Fruit fly (Drosophila melanogaster) whole organism, pupa: ENCODE data around the gene CG33511.

Experiments
- CG10348 ChIP-seq: fragments of 200-800 bp; sonication (Bioruptor generic); IDR thresholded peaks from 2 replicates; pipeline ENCODE4 v1.3.6; 2022; ENCODE audit warnings: missing biosample characterization, missing genetic modification characterization
- CG12605 ChIP-seq: fragments of 200-800 bp; sonication (Bioruptor generic); IDR thresholded peaks from 2 replicates; pipeline ENCODE4 v1.3.6; 2022; ENCODE audit warnings: missing biosample characterization, missing genetic modification characterization
- CG13204 ChIP-seq: fragments of 200-800 bp; sonication (Bioruptor generic); optimal IDR thresholded peaks from 2 replicates; lab custom pipeline; 2018; ENCODE audit warnings: missing biosample characterization, mild to moderate bottlenecking, missing genetic modification characterization, moderate library complexity
- CG14655 ChIP-seq: fragments of 200-800 bp; sonication (Bioruptor generic); optimal IDR thresholded peaks from 3 replicates; lab custom pipeline; 2017; ENCODE audit warnings: mild to moderate bottlenecking, missing biosample characterization, missing genetic modification reagents, missing genetic modification characterization
- CG15710 ChIP-seq: fragments of 200-800 bp; sonication (Bioruptor generic); optimal IDR thresholded peaks from 2 replicates; lab custom pipeline; 2018; ENCODE audit warnings: missing biosample characterization, mild to moderate bottlenecking, missing genetic modification characterization, moderate library complexity
- CG17806 ChIP-seq: fragments of 200-800 bp; sonication (Bioruptor generic); optimal IDR thresholded peaks from 2 replicates; lab custom pipeline; 2018; ENCODE audit warnings: missing biosample characterization, mild to moderate bottlenecking, missing genetic modification characterization, moderate library complexity
- CG32121 ChIP-seq: fragments of 200-800 bp; sonication (Bioruptor generic); IDR thresholded peaks from 2 replicates; pipeline ENCODE4 v1.3.6; 2022; ENCODE audit warnings: missing biosample characterization, missing genetic modification characterization
- CG34367 ChIP-seq: fragments of 200-800 bp; sonication (Bioruptor generic); optimal IDR thresholded peaks from 2 replicates; lab custom pipeline; 2018; ENCODE audit warnings: missing biosample characterization, mild to moderate bottlenecking, missing genetic modification characterization
- CG4496 ChIP-seq: fragments of 200-800 bp; sonication (Bioruptor generic); IDR thresholded peaks from 3 replicates; pipeline ENCODE4 v1.3.6; 2022; ENCODE audit warnings: missing biosample characterization, missing genetic modification characterization
- CG8159 ChIP-seq: fragments of 200-800 bp; sonication (Bioruptor generic); optimal IDR thresholded peaks from 3 replicates; lab custom pipeline; 2018; ENCODE audit warnings: missing biosample characterization, mild to moderate bottlenecking, missing genetic modification characterization, moderate library complexity
- CG8301 ChIP-seq: fragments of 200-800 bp; sonication (Bioruptor generic); optimal IDR thresholded peaks from 2 replicates; lab custom pipeline; 2018; ENCODE audit warnings: missing biosample characterization, mild to moderate bottlenecking, missing genetic modification characterization
- CG9948 ChIP-seq: fragments of 200-800 bp; sonication (Bioruptor generic); optimal IDR thresholded peaks from 2 replicates; lab custom pipeline; 2018; ENCODE audit warnings: missing biosample characterization, mild to moderate bottlenecking, missing genetic modification characterization, moderate library complexity
- D1 ChIP-seq: fragments of 200-800 bp; sonication (Bioruptor generic); optimal IDR thresholded peaks from 2 replicates; lab custom pipeline; 2018; ENCODE audit warnings: missing biosample characterization, mild to moderate bottlenecking, missing genetic modification characterization, moderate library complexity
- EcR ChIP-seq: fragments of 200-800 bp; sonication (Bioruptor generic); optimal IDR thresholded peaks from 3 replicates; lab custom pipeline; 2019; ENCODE audit warnings: missing biosample characterization, missing genetic modification characterization, mild to moderate bottlenecking, moderate library complexity, missing genetic modification reagents
- Ets98B ChIP-seq: fragments of 200-800 bp; sonication (Bioruptor generic); IDR thresholded peaks from 2 replicates; pipeline ENCODE4 v1.3.6; 2022; ENCODE audit warnings: missing biosample characterization, missing genetic modification characterization
- Pif1A ChIP-seq: fragments of 200-800 bp; sonication (Bioruptor generic); optimal IDR thresholded peaks from 3 replicates; lab custom pipeline; 2016; ENCODE audit warnings: missing biosample characterization, missing genetic modification characterization
- Pif1B ChIP-seq: fragments of 200-800 bp; sonication (Bioruptor generic); optimal IDR thresholded peaks from 3 replicates; lab custom pipeline; 2016; ENCODE audit warnings: missing biosample characterization, missing genetic modification characterization
- Snoo ChIP-seq: fragments of 200-800 bp; sonication (Bioruptor generic); optimal IDR thresholded peaks from 3 replicates; lab custom pipeline; 2017; ENCODE audit warnings: missing biosample characterization, mild to moderate bottlenecking, missing genetic modification characterization, inconsistent platforms
- fd96Ca ChIP-seq: fragments of 200-800 bp; sonication (Bioruptor generic); IDR thresholded peaks from 3 replicates; pipeline ENCODE4 v1.3.6; 2022; ENCODE audit warnings: missing biosample characterization, missing genetic modification characterization
- gl ChIP-seq: fragments of 200-800 bp; sonication (Bioruptor generic); optimal IDR thresholded peaks from 2 replicates; lab custom pipeline; 2018; ENCODE audit warnings: missing biosample characterization, mild to moderate bottlenecking, missing genetic modification characterization
- rn ChIP-seq: fragments of 200-800 bp; sonication (Bioruptor generic); IDR thresholded peaks from 2 replicates; pipeline ENCODE4 v1.3.6; 2022; ENCODE audit warnings: missing biosample characterization, missing genetic modification characterization

Gene CG33511

DNA sequence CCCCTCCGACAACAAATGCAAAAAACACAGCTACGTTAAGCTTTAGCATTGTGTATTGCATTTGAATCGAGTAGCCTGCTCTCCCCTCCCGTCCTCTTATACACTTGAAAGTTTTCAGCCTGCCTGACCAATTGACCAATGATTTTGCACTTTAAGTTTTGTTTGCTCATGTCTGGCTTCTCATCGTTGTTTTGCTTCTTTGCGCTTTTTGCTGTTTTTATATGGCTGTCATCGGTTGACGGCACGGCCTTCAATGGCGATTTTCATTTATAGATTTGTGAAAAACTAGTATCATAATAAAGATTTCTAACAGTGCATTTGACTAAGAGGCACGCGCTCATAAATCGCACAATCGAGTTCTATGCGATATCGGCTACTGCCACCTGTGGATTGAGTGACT is 16.4 kb downstream of the CG33511 start:
- TF ChIP-seq CG15710 (tag; lab: Kevin White, UChicago), result no peak
- peak; percentile 49 for TF ChIP-seq CG8301
- no peak for TF ChIP-seq CG17806 (tag; lab: Kevin White, UChicago)
- no peak for TF ChIP-seq CG12605
- TF ChIP-seq Pif1A (GFP tag; lab: Kevin White, UChicago), result peak; percentile 4
- no peak for TF ChIP-seq D1
- peak; percentile 46; the same call in 1 of the 2 replicates for TF ChIP-seq Ets98B (GFP tag; lab: Robert Waterston, UW)
- peak; percentile 34; the same call in 1 of the 2 replicates for TF ChIP-seq CG10348 (GFP tag; lab: Robert Waterston, UW)
- TF ChIP-seq CG32121, result peak; percentile 52; the same call in 1 of the 2 replicates
- peak; percentile 69 for TF ChIP-seq CG4496
- no peak for TF ChIP-seq Pif1B (GFP tag; lab: Kevin White, UChicago)
- TF ChIP-seq CG9948 (tag; lab: Kevin White, UChicago), result no peak
- no peak for TF ChIP-seq gl (tag; lab: Kevin White, UChicago)
- peak; percentile 84 for TF ChIP-seq fd96Ca (GFP tag; lab: Robert Waterston, UW)
- no peak for TF ChIP-seq CG8159
- TF ChIP-seq CG14655, result peak; percentile 44
- no peak for TF ChIP-seq CG13204 (GFP tag; lab: Kevin White, UChicago)
- no peak for TF ChIP-seq Snoo (tag; lab: Kevin White, UChicago)
- TF ChIP-seq CG34367 (tag; lab: Kevin White, UChicago), result no peak
- TF ChIP-seq EcR, result no peak
- TF ChIP-seq rn, result no peak

DNA sequence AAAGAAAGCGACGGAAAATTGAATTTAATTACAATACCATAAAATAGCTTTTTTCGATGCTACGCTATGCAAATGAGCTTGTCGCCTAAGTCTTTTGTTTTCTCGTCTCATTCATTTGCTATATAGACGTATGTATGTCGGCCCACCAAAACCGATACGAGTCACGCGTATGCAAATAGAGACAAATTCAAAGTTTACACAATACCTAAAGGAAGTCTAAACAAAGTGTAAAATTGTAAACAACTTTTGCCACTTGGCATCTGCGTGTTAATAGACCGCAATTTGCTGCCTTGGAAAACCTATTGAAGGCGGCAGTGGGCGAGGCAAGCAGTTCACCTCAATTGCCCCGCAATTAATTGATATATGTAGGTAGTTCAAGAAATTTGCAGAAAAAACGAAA is 19.7 kb downstream of the CG33511 start:
- TF ChIP-seq D1, result no peak
- TF ChIP-seq CG15710 (tag; lab: Kevin White, UChicago), result no peak
- no peak for TF ChIP-seq CG32121
- TF ChIP-seq CG12605, result no peak
- TF ChIP-seq CG4496, result no peak
- TF ChIP-seq CG34367 (tag; lab: Kevin White, UChicago), result no peak
- TF ChIP-seq Pif1B (GFP tag; lab: Kevin White, UChicago), result no peak

DNA sequence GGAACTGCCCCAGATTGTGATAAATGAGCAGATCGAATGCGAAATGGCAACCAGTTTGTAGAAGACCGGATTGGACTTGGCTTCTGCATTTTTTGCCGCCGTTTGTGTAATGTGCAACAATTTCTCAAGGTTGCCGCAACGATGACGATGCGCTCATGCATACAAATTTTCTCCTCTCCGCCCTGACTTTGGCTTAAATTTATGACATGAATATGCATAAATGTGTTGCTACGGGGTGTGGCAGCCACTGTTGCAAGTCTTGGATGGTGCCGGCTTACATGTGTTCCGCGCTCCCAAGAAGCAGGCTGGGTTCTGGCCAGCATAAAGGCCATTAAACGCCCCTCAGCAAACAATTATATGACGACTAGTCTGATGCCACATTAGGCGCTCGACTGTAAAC is 20.7 kb downstream of the CG33511 start:
- TF ChIP-seq fd96Ca (GFP tag; lab: Robert Waterston, UW) (0 out of 3 replicates have a peak, but pooled peaks have one; percentile 30), CG15710 (tag; lab: Kevin White, UChicago) (no peak), EcR (peak; percentile 35)

DNA sequence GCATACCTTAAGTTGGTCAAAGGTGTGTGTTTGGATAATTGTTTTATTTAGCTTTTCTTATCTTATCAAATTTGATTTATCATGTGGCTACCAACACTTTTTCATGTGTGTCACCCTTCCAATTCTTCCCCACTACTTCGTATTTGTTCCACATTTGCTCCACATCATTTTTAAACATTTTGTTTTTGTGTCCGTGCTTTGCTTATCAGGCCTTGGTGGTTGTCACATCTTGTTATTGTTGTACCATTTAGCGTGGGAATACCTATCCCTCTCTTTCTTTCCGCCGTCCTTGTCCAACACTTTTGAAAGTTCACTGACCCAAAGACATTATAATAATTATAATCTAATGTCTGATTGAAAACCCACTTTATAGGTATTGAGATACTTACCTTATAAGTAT is 28.7 kb downstream of the CG33511 start:
- no peak for TF ChIP-seq CG10348 (GFP tag; lab: Robert Waterston, UW)
- TF ChIP-seq CG4496, result no peak
- no peak for TF ChIP-seq Snoo (tag; lab: Kevin White, UChicago)
- TF ChIP-seq rn, result no peak
- no peak for TF ChIP-seq CG17806 (tag; lab: Kevin White, UChicago)
- no peak for TF ChIP-seq CG9948 (tag; lab: Kevin White, UChicago)
- TF ChIP-seq CG32121, result no peak
- TF ChIP-seq fd96Ca (GFP tag; lab: Robert Waterston, UW), result no peak
- no peak for TF ChIP-seq D1
- TF ChIP-seq Ets98B (GFP tag; lab: Robert Waterston, UW), result no peak
- TF ChIP-seq CG34367 (tag; lab: Kevin White, UChicago), result no peak

DNA sequence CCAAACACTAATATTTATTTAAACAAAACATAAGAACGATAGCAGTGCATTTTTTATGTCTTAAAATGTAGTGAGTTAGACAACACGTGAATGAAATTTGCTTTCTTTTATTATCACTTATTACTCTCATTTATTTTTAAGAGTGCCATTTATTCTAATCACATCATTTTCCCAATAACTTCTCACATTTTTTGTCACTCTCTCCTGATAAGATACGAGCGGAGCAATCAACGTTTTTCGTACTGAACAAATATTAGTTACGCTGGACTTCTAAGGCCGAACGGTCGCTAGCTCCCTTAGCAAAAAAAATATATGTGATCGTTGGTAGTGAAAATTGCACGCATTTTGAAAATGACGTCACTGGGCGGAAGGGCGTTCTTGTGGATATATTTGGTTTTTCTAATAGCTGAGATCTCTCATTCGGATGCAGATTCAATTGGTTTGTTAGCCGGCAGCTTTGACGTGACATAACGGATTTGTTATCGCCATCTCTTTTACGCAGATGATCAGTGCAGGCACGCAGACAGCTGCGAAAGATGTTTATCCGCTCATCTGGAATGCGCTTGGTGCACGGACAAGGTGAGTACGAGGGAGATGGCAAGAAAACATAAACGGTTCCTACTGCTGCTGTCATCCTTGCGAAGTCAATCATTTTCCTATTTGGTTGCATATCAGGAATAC is 29.4 kb downstream of the CG33511 start, which contains the start of gene Itgbn:
Itgbn (plus strand) TSS at position 251 of the 681 bp plus-strand sequence.
- no peak for TF ChIP-seq CG8159
- TF ChIP-seq Pif1A (GFP tag; lab: Kevin White, UChicago), result no peak
- no peak for TF ChIP-seq CG17806 (tag; lab: Kevin White, UChicago)
- no peak for TF ChIP-seq EcR
- TF ChIP-seq Pif1B (GFP tag; lab: Kevin White, UChicago), result no peak
- no peak for TF ChIP-seq gl (tag; lab: Kevin White, UChicago)
- no peak for TF ChIP-seq rn
- TF ChIP-seq Ets98B (GFP tag; lab: Robert Waterston, UW), result no peak
- TF ChIP-seq CG13204 (GFP tag; lab: Kevin White, UChicago), result no peak
- TF ChIP-seq CG12605, result no peak

DNA sequence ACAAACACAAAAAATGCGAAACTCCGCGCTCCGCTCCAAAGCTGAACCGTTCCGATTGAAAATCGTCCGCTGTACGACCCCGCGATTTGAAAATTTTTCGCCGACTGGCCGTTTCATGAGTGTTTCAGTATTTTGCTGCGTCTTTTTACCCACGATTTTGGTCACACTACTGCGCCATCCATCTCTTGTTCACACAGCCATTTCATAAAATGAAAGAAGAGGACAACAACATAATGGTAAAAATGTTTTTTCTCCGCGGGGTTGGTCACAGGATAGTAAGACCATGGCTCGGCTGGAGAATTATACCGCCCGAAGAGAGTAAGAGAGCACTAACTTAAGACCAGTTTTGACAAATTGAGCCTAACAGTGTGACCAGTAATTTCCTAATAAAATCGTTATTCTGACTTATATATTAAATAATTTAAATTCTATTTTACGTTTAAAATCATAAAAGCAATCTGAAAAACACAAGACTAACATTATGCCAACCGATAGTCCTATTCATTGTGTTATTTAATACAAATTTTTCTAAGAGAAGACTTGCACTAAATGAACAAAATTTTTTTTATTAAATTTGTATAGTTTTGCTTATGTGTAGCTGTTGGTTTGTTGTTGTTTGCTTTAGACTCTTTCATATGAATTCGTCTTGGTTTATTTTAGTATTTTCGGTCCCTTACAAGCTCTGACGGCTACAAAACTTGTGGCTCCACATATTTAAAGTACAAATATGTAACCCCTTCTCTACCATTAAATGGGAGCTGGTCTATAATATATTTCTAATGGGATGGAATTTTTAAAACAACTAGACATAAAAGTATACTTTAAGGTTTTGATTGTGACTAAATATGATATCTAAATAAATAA is 30.2 kb downstream of the CG33511 start, which contains the start of gene CG42238:
CG42238 (minus strand) TSS at position 292 of the 864 bp plus-strand sequence.
- TF ChIP-seq EcR (no peak), CG12605 (peak; percentile 48), CG32121 (peak; percentile 28; the same call in 1 of the 2 replicates), CG4496 (peak; percentile 34; the same call in 1 of the 3 replicates)
